Fruit fly (Drosophila melanogaster) whole organism, embryonic: Measurements from ENCODE around the gene Gos28.
A peak's percentile ranks its signal among the peaks of the same experiment; 100 is the strongest.

Source experiments
- Adf1 ChIP-seq: fragments of 200-800 bp; sonication (Bioruptor generic); IDR thresholded peaks from 2 replicates; pipeline ENCODE4 v1.3.6; 2022; ENCODE audit warnings: missing biosample characterization, missing genetic modification characterization
- CG10321 ChIP-seq: fragments of 200-800 bp; sonication (Bioruptor generic); IDR thresholded peaks from 2 replicates; pipeline ENCODE4 v1.3.6; 2022; ENCODE audit warnings: missing biosample characterization, missing genetic modification characterization
- CG10565 ChIP-seq: fragments of 200-800 bp; sonication (Bioruptor generic); optimal IDR thresholded peaks from 3 replicates; lab custom pipeline; 2016; ENCODE audit warnings: missing biosample characterization, mild to moderate bottlenecking, missing genetic modification characterization
- CG11504 ChIP-seq: fragments of 200-800 bp; sonication (Bioruptor generic); optimal IDR thresholded peaks from 3 replicates; lab custom pipeline; 2019; ENCODE audit warnings: missing biosample characterization, mild to moderate bottlenecking, missing genetic modification characterization, moderate library complexity
- CG11560 ChIP-seq: fragments of 200-800 bp; sonication (Bioruptor generic); IDR thresholded peaks from 3 replicates; pipeline ENCODE4 v1.3.6; 2022; ENCODE audit warnings: missing biosample characterization, missing genetic modification characterization
- CG14667 ChIP-seq: fragments of 200-800 bp; sonication (Bioruptor generic); IDR thresholded peaks from 2 replicates; pipeline ENCODE4 v1.3.6; 2022; ENCODE audit warnings: missing biosample characterization, missing genetic modification characterization
- CG16815 ChIP-seq: fragments of 200-800 bp; sonication (Bioruptor generic); optimal IDR thresholded peaks from 3 replicates; lab custom pipeline; 2017; ENCODE audit warnings: missing biosample characterization, mild to moderate bottlenecking, missing genetic modification characterization
- CG17186 ChIP-seq: fragments of 200-800 bp; sonication (Bioruptor generic); optimal IDR thresholded peaks from 3 replicates; lab custom pipeline; 2017; ENCODE audit warnings: missing biosample characterization, missing genetic modification reagents, missing genetic modification characterization
- CG18476 ChIP-seq: fragments of 200-800 bp; sonication (Bioruptor generic); optimal IDR thresholded peaks from 2 replicates; lab custom pipeline; 2016; ENCODE audit warnings: missing biosample characterization, mild to moderate bottlenecking, missing genetic modification characterization
- CG2120 ChIP-seq: fragments of 200-800 bp; sonication (Bioruptor generic); optimal IDR thresholded peaks from 3 replicates; lab custom pipeline; 2016; ENCODE audit warnings: missing biosample characterization, missing genetic modification characterization
- CG31224 ChIP-seq: fragments of 200-800 bp; sonication (Bioruptor generic); IDR thresholded peaks from 2 replicates; pipeline ENCODE4 v1.3.6; 2022; ENCODE audit warnings: missing biosample characterization, missing genetic modification characterization
- CG33213 ChIP-seq: fragments of 200-800 bp; sonication (Bioruptor generic); optimal IDR thresholded peaks from 3 replicates; lab custom pipeline; 2016; ENCODE audit warnings: missing biosample characterization, missing genetic modification characterization
- CG6765 ChIP-seq: fragments of 200-800 bp; sonication (Bioruptor generic); optimal IDR thresholded peaks from 3 replicates; lab custom pipeline; 2017; ENCODE audit warnings: missing biosample characterization, mild to moderate bottlenecking, missing genetic modification characterization
- CG7357 ChIP-seq: fragments of 200-800 bp; sonication (Bioruptor generic); IDR thresholded peaks from 3 replicates; pipeline ENCODE4 v1.3.6; 2022; ENCODE audit warnings: missing biosample characterization, missing genetic modification characterization
- CG8478 ChIP-seq: fragments of >200 bp; optimal IDR thresholded peaks from 2 replicates; lab custom pipeline; 2018
- CTCF ChIP-seq: fragments of 200-800 bp; sonication (Bioruptor generic); optimal IDR thresholded peaks from 2 replicates; lab custom pipeline; 2017; ENCODE audit warnings: missing biosample characterization, mild to moderate bottlenecking, missing genetic modification characterization, moderate library complexity
- Dbx ChIP-seq: fragments of 200-800 bp; sonication (Bioruptor generic); IDR thresholded peaks from 3 replicates; pipeline ENCODE4 v1.3.6; 2022; ENCODE audit warnings: missing biosample characterization, missing genetic modification characterization
- Deaf1 ChIP-seq: fragments of 200-800 bp; optimal IDR thresholded peaks from 3 replicates; lab custom pipeline; 2019; ENCODE audit warnings: missing biosample characterization, mild to moderate bottlenecking, missing genetic modification characterization, moderate library complexity
- Dp ChIP-seq: fragments of 200-800 bp; sonication (Bioruptor generic); optimal IDR thresholded peaks from 2 replicates; lab custom pipeline; 2018; ENCODE audit warnings: missing biosample characterization, mild to moderate bottlenecking, missing genetic modification characterization, moderate library complexity
- Drgx ChIP-seq: fragments of 200-800 bp; sonication (Bioruptor generic); IDR thresholded peaks from 2 replicates; pipeline ENCODE4 v1.3.6; 2022; ENCODE audit warnings: missing biosample characterization, missing genetic modification characterization
- E2f1 ChIP-seq: fragments of 200-800 bp; sonication (Bioruptor generic); IDR thresholded peaks from 2 replicates; pipeline ENCODE4 v1.3.6; 2022; ENCODE audit warnings: missing biosample characterization, missing genetic modification characterization
- E2f2 ChIP-seq: fragments of 200-800 bp; sonication (Bioruptor generic); IDR thresholded peaks from 2 replicates; pipeline ENCODE4 v1.3.6; 2022; ENCODE audit warnings: missing biosample characterization, missing genetic modification characterization
- Ets65A ChIP-seq: fragments of 200-800 bp; sonication (Bioruptor generic); peaks from one replicate; lab custom pipeline; 2016; ENCODE audit warnings: missing biosample characterization, missing genetic modification characterization
- Med ChIP-seq: fragments of 200-800 bp; sonication (Bioruptor generic); peaks from one replicate; lab custom pipeline; 2016; ENCODE audit warnings: missing biosample characterization, missing genetic modification characterization, mild to moderate bottlenecking, inconsistent platforms, moderate library complexity
- Nf-YC ChIP-seq: fragments of 200-800 bp; optimal IDR thresholded peaks from 3 replicates; lab custom pipeline; 2019; ENCODE audit warnings: missing biosample characterization, mild to moderate bottlenecking, missing genetic modification characterization, moderate library complexity
- Optix ChIP-seq: fragments of 200-800 bp; sonication (Bioruptor generic); IDR thresholded peaks from 3 replicates; pipeline ENCODE4 v1.3.6; 2022; ENCODE audit warnings: missing biosample characterization, missing genetic modification characterization
- PHDP ChIP-seq: fragments of 200-800 bp; sonication (Bioruptor generic); optimal IDR thresholded peaks from 3 replicates; lab custom pipeline; 2018; ENCODE audit warnings: missing biosample characterization, mild to moderate bottlenecking, missing genetic modification characterization, moderate library complexity
- Sox102F ChIP-seq: fragments of 200-800 bp; sonication (Bioruptor generic); optimal IDR thresholded peaks from 2 replicates; lab custom pipeline; 2018; ENCODE audit warnings: missing biosample characterization, mild to moderate bottlenecking, missing genetic modification characterization, moderate library complexity
- Spps ChIP-seq: fragments of 200-800 bp; sonication (Bioruptor generic); optimal IDR thresholded peaks from 2 replicates; lab custom pipeline; 2018; ENCODE audit warnings: missing biosample characterization, mild to moderate bottlenecking, missing genetic modification characterization
- Stat92E ChIP-seq, 3 experiments: fragments of >200 bp in 2 of 3; fragments of 200-800 bp in 1 of 3; sonication (Bioruptor generic) in 1 of 3; optimal IDR thresholded peaks; 2 replicates each; lab custom pipeline; 2017 to 2019; ENCODE audit warnings: missing biosample characterization in 3 of 3, missing genetic modification characterization in 3 of 3, mild to moderate bottlenecking in 1 of 3, moderate library complexity in 1 of 3
- Tbp ChIP-seq: fragments of >200 bp; optimal IDR thresholded peaks from 2 replicates; lab custom pipeline; 2018; ENCODE audit warnings: missing biosample characterization, missing genetic modification characterization
- abd-A ChIP-seq: fragments of 200-800 bp; sonication (Bioruptor generic); optimal IDR thresholded peaks from 3 replicates; lab custom pipeline; 2019; ENCODE audit warnings: missing biosample characterization, mild to moderate bottlenecking, missing genetic modification characterization, moderate library complexity
- bowl ChIP-seq: fragments of 200-800 bp; sonication (Bioruptor generic); IDR thresholded peaks from 2 replicates; pipeline ENCODE4 v1.3.6; 2022; ENCODE audit warnings: missing biosample characterization, missing genetic modification characterization
- chinmo ChIP-seq: fragments of 200-800 bp; sonication (Bioruptor generic); IDR thresholded peaks from 4 replicates; pipeline ENCODE4 v1.3.6; 2022; ENCODE audit warnings: missing biosample characterization, missing genetic modification characterization; ENCODE audit not compliant: partially characterized antibody
- crc ChIP-seq: fragments of 200-800 bp; sonication (Bioruptor generic); optimal IDR thresholded peaks from 2 replicates; lab custom pipeline; 2016; ENCODE audit warnings: missing biosample characterization, missing genetic modification characterization
- ewg ChIP-seq: fragments of 200-800 bp; sonication (Bioruptor generic); optimal IDR thresholded peaks from 3 replicates; lab custom pipeline; 2017; ENCODE audit warnings: mild to moderate bottlenecking, missing biosample characterization, missing genetic modification reagents, missing genetic modification characterization
- fd96Cb ChIP-seq: fragments of 200-800 bp; sonication (Bioruptor generic); optimal IDR thresholded peaks from 2 replicates; lab custom pipeline; 2018; ENCODE audit warnings: missing biosample characterization, mild to moderate bottlenecking, missing genetic modification characterization, moderate library complexity
- hth ChIP-seq: fragments of >200 bp; optimal IDR thresholded peaks from 2 replicates; lab custom pipeline; 2017; ENCODE audit warnings: inconsistent platforms
- kay ChIP-seq: fragments of 200-800 bp; sonication (Bioruptor generic); optimal IDR thresholded peaks from 2 replicates; lab custom pipeline; 2016; ENCODE audit warnings: missing biosample characterization, missing genetic modification characterization
- nerfin-1 ChIP-seq: fragments of 200-800 bp; sonication (Bioruptor generic); optimal IDR thresholded peaks from 3 replicates; lab custom pipeline; 2019; ENCODE audit warnings: missing biosample characterization, mild to moderate bottlenecking, missing genetic modification characterization, moderate library complexity
- nerfin-2 ChIP-seq: fragments of 200-800 bp; sonication (Bioruptor generic); IDR thresholded peaks from 2 replicates; pipeline ENCODE4 v1.3.6; 2022; ENCODE audit warnings: missing biosample characterization, missing genetic modification characterization; ENCODE audit not compliant: partially characterized antibody
- pnt ChIP-seq: fragments of 200-800 bp; sonication (Bioruptor generic); optimal IDR thresholded peaks from 3 replicates; lab custom pipeline; 2016; ENCODE audit warnings: missing biosample characterization, missing genetic modification characterization
- sim ChIP-seq: fragments of 200-800 bp; sonication (Bioruptor generic); IDR thresholded peaks from 2 replicates; pipeline ENCODE4 v1.3.6; 2022; ENCODE audit warnings: missing biosample characterization, missing genetic modification characterization
- sisA ChIP-seq: fragments of 200-800 bp; sonication (Bioruptor generic); IDR thresholded peaks from 2 replicates; pipeline ENCODE4 v1.3.6; 2022; ENCODE audit warnings: missing biosample characterization, missing genetic modification characterization
- slbo ChIP-seq: fragments of 200-800 bp; sonication (Bioruptor generic); IDR thresholded peaks from 2 replicates; pipeline ENCODE4 v1.3.6; 2022; ENCODE audit warnings: missing biosample characterization, missing genetic modification characterization
- tll ChIP-seq, 2 experiments: fragments of 200-800 bp in 1 of 2; fragments of >200 bp in 1 of 2; sonication (Bioruptor generic) in 1 of 2; optimal IDR thresholded peaks; 2 replicates each; lab custom pipeline; 2017 to 2019; ENCODE audit warnings: missing biosample characterization in 2 of 2, missing genetic modification characterization in 2 of 2, mild to moderate bottlenecking in 1 of 2, moderate library complexity in 1 of 2
- wek ChIP-seq: fragments of 200-800 bp; sonication (Bioruptor generic); optimal IDR thresholded peaks from 3 replicates; lab custom pipeline; 2018; ENCODE audit warnings: missing biosample characterization, mild to moderate bottlenecking, missing genetic modification characterization, moderate library complexity

Gos28 gene

dm6 chr3R:18680332-18680731, 16.8 kb downstream of the Gos28 start, which contains the start of the genes CG46318 and ChT:
TSS of gene CG46318 (plus strand) at chr3R:18680604.
TSS of gene ChT (plus strand) at chr3R:18680604.
- TF ChIP-seq CTCF (GFP tag; lab: Kevin White, UChicago), result no peak
- TF ChIP-seq nerfin-1 (tag; lab: Kevin White, UChicago), result peak; percentile 68
- TF ChIP-seq Optix (GFP tag; lab: Robert Waterston, UW), result no peak
- no peak for TF ChIP-seq fd96Cb (tag; lab: Kevin White, UChicago)
- no peak for TF ChIP-seq Spps (tag; lab: Kevin White, UChicago)
- TF ChIP-seq Nf-YC (tag; lab: Kevin White, UChicago), result peak; percentile 47
- TF ChIP-seq Drgx, result 0 out of 2 replicates have a peak, but pooled peaks have one; percentile 6
- no peak for TF ChIP-seq sisA (GFP tag; lab: Robert Waterston, UW)
- peak; percentile 86 for TF ChIP-seq Deaf1
- TF ChIP-seq E2f1 (GFP tag; lab: Robert Waterston, UW), result no peak
- no peak for TF ChIP-seq Sox102F
- no peak for TF ChIP-seq CG11504 (tag; lab: Kevin White, UChicago)
- no peak for TF ChIP-seq wek (GFP tag; lab: Kevin White, UChicago)
- no peak for TF ChIP-seq CG14667 (GFP tag; lab: Robert Waterston, UW)
- no peak for TF ChIP-seq Stat92E (GFP tag; optimal IDR thresholded peaks at IDR 0.05; lab: Kevin White, UChicago)
- TF ChIP-seq CG17186 (GFP tag; lab: Kevin White, UChicago), result no peak
- TF ChIP-seq Tbp (GFP tag; lab: Kevin White, UChicago), result no peak
- TF ChIP-seq kay (GFP tag; lab: Kevin White, UChicago), result no peak
- TF ChIP-seq CG10565 (GFP tag; lab: Kevin White, UChicago), result no peak
- TF ChIP-seq ewg (GFP tag; lab: Kevin White, UChicago), result peak; percentile 15
- TF ChIP-seq tll (GFP tag; optimal IDR thresholded peaks at IDR 0.05; lab: Kevin White, UChicago), result no peak
- TF ChIP-seq Adf1 (GFP tag; lab: Robert Waterston, UW), result no peak
- no peak for TF ChIP-seq Ets65A (GFP tag; lab: Kevin White, UChicago)
- no peak for TF ChIP-seq CG7357 (GFP tag; lab: Robert Waterston, UW)
- no peak for TF ChIP-seq CG16815 (GFP tag; lab: Kevin White, UChicago)
- no peak for TF ChIP-seq chinmo (GFP tag; lab: Robert Waterston, UW)
- TF ChIP-seq CG11560, result no peak
- no peak for TF ChIP-seq hth (lab: Kevin White, UChicago)
- no peak for TF ChIP-seq sim (GFP tag; lab: Robert Waterston, UW)
- TF ChIP-seq CG2120 (GFP tag; lab: Kevin White, UChicago), result no peak
- no peak for TF ChIP-seq slbo (GFP tag; lab: Robert Waterston, UW)

- no peak for TF ChIP-seq abd-A (tag; lab: Kevin White, UChicago)
- peak; percentile 51 for TF ChIP-seq E2f2 (GFP tag; lab: Robert Waterston, UW)
- TF ChIP-seq Dp (GFP tag; lab: Kevin White, UChicago), result peak; percentile 2
- 0 out of 4 replicates have a peak, but pooled peaks have one; percentile 38 for TF ChIP-seq chinmo (GFP tag; lab: Robert Waterston, UW)
- 0 out of 2 replicates have a peak, but pooled peaks have one; percentile 14 for TF ChIP-seq CG31224 (GFP tag; lab: Robert Waterston, UW)
- TF ChIP-seq CG8478 (lab: Kevin White, UChicago), result peak; percentile 12
- TF ChIP-seq CG18476, result no peak
- TF ChIP-seq Med (GFP tag; lab: Kevin White, UChicago), result peak; percentile 73
- TF ChIP-seq ewg (GFP tag; lab: Kevin White, UChicago), result peak; percentile 26
Measured at dm6 chr3R:18681054-18681453, 17.5 kb downstream of the Gos28 start.

- TF ChIP-seq nerfin-2 (GFP tag; lab: Robert Waterston, UW) (no peak), crc (GFP tag; lab: Kevin White, UChicago) (no peak), Drgx (no peak), CG10321 (GFP tag; lab: Robert Waterston, UW) (no peak), CG18476 (no peak), CG6765 (GFP tag; lab: Kevin White, UChicago) (no peak), PHDP (tag; lab: Kevin White, UChicago) (no peak), bowl (GFP tag; lab: Robert Waterston, UW) (no peak), CG33213 (GFP tag; lab: Kevin White, UChicago) (no peak), Dbx (GFP tag; lab: Robert Waterston, UW) (no peak), pnt (no peak)
Measured at dm6 chr3R:18692619-18693018, 29.1 kb downstream of the Gos28 start, which contains the start of gene Muc91C. TSS of gene Muc91C (minus strand) at chr3R:18692719.
